Worm (Caenorhabditis elegans) whole organism, L2 larva: ENCODE results near the gene lipl-6.

Experiments
- F13H6.1 ChIP-seq: sonication (generic microtip); optimal IDR thresholded peaks from 2 replicates; lab custom pipeline; 2016; ENCODE audit warnings: missing genetic modification characterization, missing compliant biosample characterization
- R02D3.7 ChIP-seq: fragments of 150-350 bp; optimal IDR thresholded peaks from 2 replicates; lab custom pipeline; 2014; ENCODE audit warnings: missing biosample characterization, missing genetic modification characterization
- Y55F3AM.14 ChIP-seq: fragments of 200-800 bp; sonication (Bioruptor generic); optimal IDR thresholded peaks from 2 replicates; lab custom pipeline; 2018; ENCODE audit warnings: mild to moderate bottlenecking, missing genetic modification characterization, missing compliant biosample characterization
- ZK546.5 ChIP-seq: sonication (generic microtip); optimal IDR thresholded peaks from 2 replicates; lab custom pipeline; 2017; ENCODE audit warnings: missing biosample characterization, missing genetic modification characterization
- alr-1 ChIP-seq: fragments of 150-350 bp; optimal IDR thresholded peaks from 2 replicates; lab custom pipeline; 2014; ENCODE audit warnings: missing biosample characterization, missing genetic modification characterization
- aly-2 ChIP-seq: fragments of 150-350 bp; optimal IDR thresholded peaks from 2 replicates; lab custom pipeline; 2014; ENCODE audit warnings: missing biosample characterization, missing genetic modification characterization
- ama-1 ChIP-seq: fragments of 150-350 bp; optimal IDR thresholded peaks from 2 replicates; lab custom pipeline; 2018; ENCODE audit warnings: inconsistent platforms
- blmp-1 ChIP-seq: sonication (generic microtip); optimal IDR thresholded peaks from 2 replicates; lab custom pipeline; 2017; ENCODE audit warnings: missing genetic modification characterization, mild to moderate bottlenecking, missing compliant biosample characterization, antibody characterized with exemption, moderate library complexity; ENCODE audit not compliant: insufficient read depth
- ceh-16 ChIP-seq: fragments of 150-350 bp; optimal IDR thresholded peaks from 2 replicates; lab custom pipeline; 2014; ENCODE audit warnings: missing biosample characterization, missing genetic modification characterization
- ceh-82 ChIP-seq: fragments of 150-350 bp; optimal IDR thresholded peaks from 2 replicates; lab custom pipeline; 2014; ENCODE audit warnings: missing biosample characterization, missing genetic modification characterization
- crh-2 ChIP-seq: sonication (generic microtip); optimal IDR thresholded peaks from 2 replicates; lab custom pipeline; 2017; ENCODE audit warnings: missing biosample characterization, missing genetic modification characterization
- dmd-4 ChIP-seq: sonication (generic microtip); optimal IDR thresholded peaks from 2 replicates; lab custom pipeline; 2017; ENCODE audit warnings: missing biosample characterization, missing genetic modification characterization
- elt-3 ChIP-seq: sonication (generic microtip); optimal IDR thresholded peaks from 2 replicates; lab custom pipeline; 2017; ENCODE audit warnings: missing biosample characterization, missing genetic modification characterization
- fos-1 ChIP-seq: fragments of 150-350 bp; optimal IDR thresholded peaks from 2 replicates; lab custom pipeline; 2014; ENCODE audit warnings: missing biosample characterization, missing genetic modification characterization
- lin-11 ChIP-seq: fragments of 150-350 bp; sonication (generic microtip); optimal IDR thresholded peaks from 2 replicates; lab custom pipeline; 2014; ENCODE audit warnings: missing biosample characterization, missing genetic modification characterization, inconsistent platforms, mixed read lengths
- lsy-2 ChIP-seq, 2 experiments: fragments of 150-350 bp in 1 of 2; sonication (generic microtip) in 1 of 2; optimal IDR thresholded peaks; 2 replicates each; lab custom pipeline; 2014 to 2017; ENCODE audit warnings: missing biosample characterization in 2 of 2, missing genetic modification characterization in 2 of 2
- mbf-1 ChIP-seq: sonication (generic microtip); optimal IDR thresholded peaks from 2 replicates; lab custom pipeline; 2017; ENCODE audit warnings: missing biosample characterization, missing genetic modification characterization
- nhr-10 ChIP-seq: sonication (generic microtip); optimal IDR thresholded peaks from 2 replicates; lab custom pipeline; 2017; ENCODE audit warnings: missing biosample characterization, missing genetic modification characterization
- nhr-11 ChIP-seq: fragments of 150-350 bp; optimal IDR thresholded peaks from 2 replicates; lab custom pipeline; 2014; ENCODE audit warnings: missing biosample characterization, missing genetic modification characterization
- nhr-12 ChIP-seq: fragments of 150-350 bp; optimal IDR thresholded peaks from 2 replicates; lab custom pipeline; 2014; ENCODE audit warnings: missing biosample characterization, missing genetic modification characterization
- nhr-21 ChIP-seq: fragments of 150-350 bp; optimal IDR thresholded peaks from 2 replicates; lab custom pipeline; 2014; ENCODE audit warnings: missing biosample characterization, missing genetic modification characterization
- nhr-23 ChIP-seq: fragments of 150-350 bp; optimal IDR thresholded peaks from 2 replicates; lab custom pipeline; 2014; ENCODE audit warnings: missing biosample characterization, missing genetic modification reagents, missing genetic modification characterization
- nhr-6 ChIP-seq: fragments of 150-350 bp; optimal IDR thresholded peaks from 2 replicates; lab custom pipeline; 2014; ENCODE audit warnings: missing biosample characterization, missing genetic modification characterization
- peb-1 ChIP-seq: fragments of 150-350 bp; optimal IDR thresholded peaks from 2 replicates; lab custom pipeline; 2014; ENCODE audit warnings: missing biosample characterization, missing genetic modification characterization
- sem-4 ChIP-seq: fragments of 150-350 bp; optimal IDR thresholded peaks from 2 replicates; lab custom pipeline; 2014; ENCODE audit warnings: missing biosample characterization, missing genetic modification reagents, missing genetic modification characterization
- skn-1 ChIP-seq: sonication (generic microtip); optimal IDR thresholded peaks from 2 replicates; lab custom pipeline; 2017; ENCODE audit warnings: missing biosample characterization, missing genetic modification characterization
- unc-39 ChIP-seq: fragments of 150-350 bp; optimal IDR thresholded peaks from 2 replicates; lab custom pipeline; 2014; ENCODE audit warnings: missing biosample characterization, missing genetic modification characterization
- unc-55 ChIP-seq: fragments of 150-350 bp; sonication (generic microtip); optimal IDR thresholded peaks from 3 replicates; lab custom pipeline; 2014; ENCODE audit warnings: missing biosample characterization, missing genetic modification reagents, missing genetic modification characterization
- unc-62 ChIP-seq: fragments of 150-350 bp; optimal IDR thresholded peaks from 2 replicates; lab custom pipeline; 2014; ENCODE audit warnings: missing biosample characterization, missing genetic modification reagents, missing genetic modification characterization
- zag-1 ChIP-seq: fragments of 150-350 bp; optimal IDR thresholded peaks from 2 replicates; lab custom pipeline; 2014; ENCODE audit warnings: missing biosample characterization, missing genetic modification characterization
- ztf-1 ChIP-seq: fragments of 200-800 bp; sonication (Bioruptor generic); conservative IDR thresholded peaks from 2 replicates; pipeline ENCODE4 v1.3.6; 2022; ENCODE audit warnings: missing genetic modification characterization, missing compliant biosample characterization
- ztf-11 ChIP-seq: sonication (generic microtip); optimal IDR thresholded peaks from 2 replicates; lab custom pipeline; 2017; ENCODE audit warnings: missing biosample characterization, missing genetic modification characterization

lipl-6 gene

ce11 chrV:6934212-6934611 is at the start of gene lipl-6:
lipl-6 (minus strand) TSS chrV:6934312.
- TF ChIP-seq peb-1 (tag; lab: Kevin White, UChicago) (no peak), aly-2 (tag; lab: Kevin White, UChicago) (no peak), elt-3 (tag; lab: Kevin White, UChicago) (no peak), ztf-1 (GFP tag; lab: Robert Waterston, UW) (no peak), zag-1 (tag; lab: Kevin White, UChicago) (no peak), nhr-21 (tag; lab: Kevin White, UChicago) (no peak)

ce11 chrV:6982813-6983212 is 48.7 kb upstream of the lipl-6 start, which contains the start of gene nhr-161:
nhr-161 (minus strand) TSS chrV:6982913.
- no peak for TF ChIP-seq crh-2 (tag; lab: Kevin White, UChicago)
- no peak for TF ChIP-seq nhr-23
- no peak for TF ChIP-seq ceh-16
- no peak for TF ChIP-seq blmp-1 (tag; lab: Kevin White, UChicago)
- no peak for TF ChIP-seq Y55F3AM.14 (GFP tag; lab: Kevin White, UChicago)

DNA sequence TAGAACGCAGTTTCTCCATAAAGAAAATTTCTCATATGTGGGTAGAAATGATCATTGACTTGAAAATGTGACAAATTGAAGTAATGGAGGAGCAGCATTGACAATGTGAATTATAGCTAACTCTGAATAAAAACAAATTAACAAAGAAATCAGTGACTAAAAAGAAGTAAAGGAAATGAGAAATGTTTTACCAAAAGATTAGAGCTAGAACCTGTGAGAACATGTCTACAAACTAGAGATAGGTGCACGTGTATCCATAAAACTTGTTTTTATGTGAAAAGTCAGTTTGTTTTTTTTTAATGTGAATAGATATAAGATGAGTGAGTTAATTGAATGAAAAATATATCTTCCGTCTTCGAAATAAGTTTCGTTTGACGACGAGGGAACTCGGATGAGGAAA is 44.9 kb upstream of the lipl-6 start, which contains the start of gene sre-12:
sre-12 (minus strand) TSS at position 101 of the 400 bp plus-strand sequence.
- no peak for TF ChIP-seq mbf-1 (tag; lab: Kevin White, UChicago)
- no peak for TF ChIP-seq ztf-11 (tag; lab: Kevin White, UChicago)
- no peak for TF ChIP-seq blmp-1 (tag; lab: Kevin White, UChicago)
- TF ChIP-seq ceh-82 (tag; lab: Kevin White, UChicago): no peak
- no peak for TF ChIP-seq ceh-16

DNA sequence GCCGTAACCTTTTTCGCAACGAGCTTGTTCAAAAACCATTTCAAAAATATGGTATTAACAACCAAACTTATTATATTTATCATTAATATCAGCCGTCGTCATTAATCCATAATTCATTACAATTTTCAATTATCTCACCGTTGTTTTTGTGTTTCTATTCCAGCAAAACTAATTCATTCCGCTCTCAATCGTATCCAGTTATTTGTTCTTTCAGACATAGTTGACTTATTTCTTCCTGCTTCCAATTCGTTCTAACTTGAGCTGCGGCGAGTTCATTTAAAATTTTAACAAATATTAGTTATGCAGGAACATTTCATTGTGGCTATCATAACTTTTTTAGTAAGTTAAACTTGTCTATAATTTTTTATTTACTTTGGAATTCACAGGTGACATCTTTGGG is 41.9 kb upstream of the lipl-6 start, which contains the start of gene srx-16:
srx-16 (plus strand) TSS at position 301 of the 400 bp plus-strand sequence.
- TF ChIP-seq unc-62 (GFP tag; lab: Kevin White, UChicago): no peak
- no peak for TF ChIP-seq Y55F3AM.14 (GFP tag; lab: Kevin White, UChicago)
- no peak for TF ChIP-seq nhr-6 (tag; lab: Kevin White, UChicago)
- no peak for TF ChIP-seq nhr-11 (tag; lab: Kevin White, UChicago)
- no peak for TF ChIP-seq zag-1 (tag; lab: Kevin White, UChicago)
- no peak for TF ChIP-seq skn-1
- TF ChIP-seq dmd-4: no peak
- no peak for TF ChIP-seq nhr-12 (tag; lab: Kevin White, UChicago)
- TF ChIP-seq ztf-1 (GFP tag; lab: Robert Waterston, UW): no peak
- TF ChIP-seq R02D3.7 (tag; lab: Kevin White, UChicago): no peak
- no peak for TF ChIP-seq sem-4 (tag; lab: Kevin White, UChicago)
- no peak for TF ChIP-seq ceh-16
- TF ChIP-seq aly-2 (tag; lab: Kevin White, UChicago): no peak
- TF ChIP-seq nhr-23: no peak
- TF ChIP-seq alr-1 (tag; lab: Kevin White, UChicago): no peak
- TF ChIP-seq mbf-1 (tag; lab: Kevin White, UChicago): no peak
- no peak for TF ChIP-seq F13H6.1 (tag; lab: Kevin White, UChicago)
- no peak for TF ChIP-seq nhr-10 (tag; lab: Kevin White, UChicago)

ce11 chrV:6971567-6971966 is 37.5 kb upstream of the lipl-6 start, which contains the start of gene srx-59:
srx-59 (plus strand) TSS chrV:6971867.
- TF ChIP-seq unc-39: no peak
- TF ChIP-seq nhr-10 (tag; lab: Kevin White, UChicago): no peak
- no peak for TF ChIP-seq F13H6.1 (tag; lab: Kevin White, UChicago)
- no peak for TF ChIP-seq R02D3.7 (tag; lab: Kevin White, UChicago)
- TF ChIP-seq fos-1 (tag; lab: Kevin White, UChicago): no peak
- no peak for TF ChIP-seq lsy-2 (tag; optimal IDR thresholded peaks at IDR 0.05; lab: Kevin White, UChicago)
- no peak for TF ChIP-seq nhr-23
- no peak for TF ChIP-seq ZK546.5 (tag; lab: Kevin White, UChicago)
- no peak for TF ChIP-seq ceh-16
- no peak for TF ChIP-seq Y55F3AM.14 (GFP tag; lab: Kevin White, UChicago)

ce11 chrV:6969950-6970532 is 35.9 kb upstream of the lipl-6 start, which contains the start of gene ptr-15:
ptr-15 (minus strand) TSS chrV:6970000.
- TF ChIP-seq unc-55 (GFP tag; lab: Kevin White, UChicago) (no peak), ama-1 (lab: Kevin White, UChicago) (no peak), fos-1 (tag; lab: Kevin White, UChicago) (peak; percentile 10), nhr-21 (tag; lab: Kevin White, UChicago) (peak; percentile 24), lin-11 (no peak), peb-1 (tag; lab: Kevin White, UChicago) (peak; percentile 30), alr-1 (tag; lab: Kevin White, UChicago) (no peak)
